Worm (Caenorhabditis elegans): Measurements from ENCODE around the gene C34H4.1.

C34H4.1 gene

DNA sequence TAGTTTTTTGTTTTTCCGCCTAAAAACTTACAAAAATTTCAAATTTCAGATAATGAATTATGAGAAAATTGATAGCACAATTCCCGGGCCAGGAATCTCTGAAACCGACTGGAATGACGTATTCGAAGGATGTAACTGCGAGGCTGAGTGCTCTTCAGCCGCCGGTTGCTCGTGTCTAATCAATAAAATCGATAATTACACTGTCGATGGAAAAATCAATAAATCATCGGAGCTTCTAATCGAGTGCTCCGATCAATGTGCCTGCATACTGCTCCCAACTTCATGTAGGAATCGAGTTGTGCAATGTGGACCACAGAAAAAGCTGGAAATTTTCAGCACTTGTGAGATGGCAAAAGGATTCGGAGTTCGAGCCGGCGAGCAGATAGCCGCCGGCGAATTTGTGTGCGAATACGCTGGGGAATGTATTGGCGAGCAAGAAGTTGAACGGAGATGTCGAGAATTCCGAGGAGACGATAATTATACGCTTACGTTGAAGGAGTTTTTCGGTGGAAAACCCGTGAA lies 47.6 kb downstream of the C34H4.1 start:
- no peak for TF ChIP-seq F22D6.2 (tag; optimal IDR thresholded peaks at IDR 0.05)
- no peak for TF ChIP-seq attf-5 (GFP tag; optimal IDR thresholded peaks at IDR 0.05)
- no peak for TF ChIP-seq nhr-27 (tag; optimal IDR thresholded peaks at IDR 0.05)
- no peak for TF ChIP-seq sdz-38 (tag; optimal IDR thresholded peaks at IDR 0.05)
- TF ChIP-seq B0336.3 (GFP tag; IDR thresholded peaks at IDR 0.05) = no peak
- no peak for TF ChIP-seq K12H6.12 (tag; optimal IDR thresholded peaks at IDR 0.05)
- TF ChIP-seq lin-40 (tag; optimal IDR thresholded peaks at IDR 0.05) = no peak
- TF ChIP-seq zfh-2 (GFP tag; conservative IDR thresholded peaks at IDR 0.05) = no peak
- TF ChIP-seq tbp1 (GFP tag; optimal IDR thresholded peaks at IDR 0.05) = no peak
- TF ChIP-seq lsy-27 (tag; optimal IDR thresholded peaks at IDR 0.05; ENCODE audit: borderline replicate concordance, insufficient read depth) = no peak
- TF ChIP-seq pbrm-1 (GFP tag; IDR thresholded peaks at IDR 0.05) = no peak
- TF ChIP-seq ama-1 (optimal IDR thresholded peaks at IDR 0.05) = no peak
- no peak for TF ChIP-seq ama-1 (GFP tag; optimal IDR thresholded peaks at IDR 0.05)
- no peak for TF ChIP-seq nhr-90 (tag; optimal IDR thresholded peaks at IDR 0.05)
- no peak for TF ChIP-seq bed-1 (GFP tag; IDR thresholded peaks at IDR 0.05)
- TF ChIP-seq B0035.1 (tag; optimal IDR thresholded peaks at IDR 0.05) = no peak
- no peak for TF ChIP-seq T26A5.8 (tag; optimal IDR thresholded peaks at IDR 0.05)
- no peak for TF ChIP-seq zim-3 (tag; optimal IDR thresholded peaks at IDR 0.05)
- TF ChIP-seq chd-7 (tag; optimal IDR thresholded peaks at IDR 0.05) = no peak

DNA sequence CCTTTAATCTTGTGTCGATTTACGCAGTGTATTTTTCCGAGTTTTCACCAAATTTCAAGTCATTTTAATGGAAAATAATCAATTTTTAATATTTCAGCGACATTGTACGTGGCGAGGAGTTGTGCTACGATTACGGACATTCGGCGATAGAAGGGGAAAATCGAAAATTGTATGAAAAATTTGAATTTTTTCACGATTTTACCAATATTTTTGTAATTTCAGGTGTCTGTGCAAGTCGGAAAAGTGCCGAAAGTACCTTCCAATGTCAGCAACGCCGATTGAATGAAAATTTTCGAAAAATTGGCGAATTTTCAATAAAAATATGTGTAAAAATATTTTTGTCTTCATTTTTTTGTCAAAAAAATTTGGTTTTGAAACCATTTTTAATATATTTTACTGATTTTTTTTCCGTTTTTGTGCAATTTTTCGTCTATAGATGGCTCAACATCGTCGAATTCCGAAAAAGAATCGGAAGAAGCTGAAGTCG lies 49.9 kb downstream of the C34H4.1 start, which contains the start of gene Y41D4B.11:
Gene Y41D4B.11, plus strand, starts transcription at position 437 of the 487 bp plus-strand sequence.
- TF ChIP-seq madf-8 (GFP tag; conservative IDR thresholded peaks at IDR 0.05) (no peak), F55B11.4 (tag; optimal IDR thresholded peaks at IDR 0.05; ENCODE audit: borderline replicate concordance, insufficient read depth) (no peak), T26A5.8 (tag; optimal IDR thresholded peaks at IDR 0.05) (no peak), hsf-1 (GFP tag; IDR thresholded peaks at IDR 0.05) (no peak), F33H1.4 (GFP tag; IDR thresholded peaks at IDR 0.05) (no peak), ets-4 (GFP tag; optimal IDR thresholded peaks at IDR 0.05) (no peak), ceh-40 (GFP tag; IDR thresholded peaks at IDR 0.05) (no peak), ZK185.1 (tag; optimal IDR thresholded peaks at IDR 0.05; ENCODE audit: poor library complexity, severe bottlenecking) (no peak), snpc-1.3 (tag; optimal IDR thresholded peaks at IDR 0.05; ENCODE audit: insufficient read depth) (no peak), B0019.2 (GFP tag; conservative IDR thresholded peaks at IDR 0.05) (no peak), nhr-80 (tag; optimal IDR thresholded peaks at IDR 0.05) (no peak), lir-1 (GFP tag; conservative IDR thresholded peaks at IDR 0.05) (no peak), B0261.1 (tag; optimal IDR thresholded peaks at IDR 0.05) (no peak), Y53G8AR.9 (GFP tag; conservative IDR thresholded peaks at IDR 0.05) (no peak), madf-10 (tag; optimal IDR thresholded peaks at IDR 0.05) (no peak), Y56A3A.18 (GFP tag; IDR thresholded peaks at IDR 0.05) (no peak)

Measured in whole organism, young adult.